Fruit fly (Drosophila melanogaster) whole organism, prepupa: ENCODE measurements around the gene ome.

ENCODE experiments used
- CG11294 ChIP-seq: fragments of 200-800 bp; sonication (Bioruptor generic); IDR thresholded peaks from 2 replicates; pipeline ENCODE4 v1.3.6; 2022; ENCODE audit warnings: missing biosample characterization, missing genetic modification characterization
- CG16779 ChIP-seq: fragments of 200-800 bp; sonication (Bioruptor generic); optimal IDR thresholded peaks from 3 replicates; lab custom pipeline; 2017; ENCODE audit warnings: missing biosample characterization, mild to moderate bottlenecking, missing genetic modification characterization
- CG32006 ChIP-seq: fragments of 200-800 bp; sonication (Bioruptor generic); optimal IDR thresholded peaks from 3 replicates; lab custom pipeline; 2017; ENCODE audit warnings: missing biosample characterization, mild to moderate bottlenecking, missing genetic modification characterization
- CG3919 ChIP-seq: fragments of 200-800 bp; sonication (Bioruptor generic); optimal IDR thresholded peaks from 3 replicates; lab custom pipeline; 2016; ENCODE audit warnings: missing biosample characterization, missing genetic modification characterization
- Eip78C ChIP-seq: fragments of 200-800 bp; sonication (Bioruptor generic); peaks from one replicate; lab custom pipeline; 2016; ENCODE audit warnings: missing biosample characterization, missing genetic modification characterization
- Lpt ChIP-seq: fragments of 200-800 bp; sonication (Bioruptor generic); optimal IDR thresholded peaks from 3 replicates; lab custom pipeline; 2016; ENCODE audit warnings: missing biosample characterization, missing genetic modification characterization
- Met ChIP-seq: fragments of 200-800 bp; sonication (Bioruptor generic); optimal IDR thresholded peaks from 3 replicates; lab custom pipeline; 2016; ENCODE audit warnings: missing biosample characterization, missing genetic modification characterization
- Sox14 ChIP-seq: fragments of 200-800 bp; sonication (Bioruptor generic); optimal IDR thresholded peaks from 3 replicates; lab custom pipeline; 2016; ENCODE audit warnings: missing biosample characterization, missing genetic modification characterization
- acj6 ChIP-seq: fragments of 200-800 bp; sonication (Bioruptor generic); optimal IDR thresholded peaks from 3 replicates; lab custom pipeline; 2016; ENCODE audit warnings: missing biosample characterization, missing genetic modification characterization
- dsx ChIP-seq: fragments of 200-800 bp; optimal IDR thresholded peaks from 3 replicates; lab custom pipeline; 2019; ENCODE audit warnings: missing biosample characterization, mild to moderate bottlenecking, missing genetic modification characterization, moderate library complexity; ENCODE audit not compliant: poor library complexity, severe bottlenecking
- fkh ChIP-seq: fragments of 200-800 bp; sonication (Bioruptor generic); optimal IDR thresholded peaks from 3 replicates; lab custom pipeline; 2017; ENCODE audit warnings: missing biosample characterization, mild to moderate bottlenecking, missing genetic modification characterization, moderate library complexity
- lz ChIP-seq: fragments of 200-800 bp; sonication (Bioruptor generic); optimal IDR thresholded peaks from 3 replicates; lab custom pipeline; 2016; ENCODE audit warnings: missing biosample characterization, missing genetic modification characterization
- spab ChIP-seq: fragments of 200-800 bp; sonication (Bioruptor generic); optimal IDR thresholded peaks from 2 replicates; lab custom pipeline; 2017; ENCODE audit warnings: missing biosample characterization, mild to moderate bottlenecking, missing genetic modification characterization, missing genetic modification reagents
- svp ChIP-seq: fragments of 200-800 bp; sonication (Bioruptor generic); peaks from one replicate; lab custom pipeline; 2016; ENCODE audit warnings: missing biosample characterization, missing genetic modification characterization

- TF ChIP-seq spab (GFP tag; lab: Kevin White, UChicago) (no peak), CG16779 (tag; lab: Kevin White, UChicago) (no peak), acj6 (no peak), Met (GFP tag; lab: Kevin White, UChicago) (no peak), svp (no peak), CG3919 (GFP tag; lab: Kevin White, UChicago) (no peak), lz (GFP tag; lab: Kevin White, UChicago) (no peak), Lpt (GFP tag; lab: Kevin White, UChicago) (no peak), fkh (GFP tag; lab: Kevin White, UChicago) (no peak), Sox14 (GFP tag; lab: Kevin White, UChicago) (no peak), CG32006 (GFP tag; lab: Kevin White, UChicago) (no peak), Eip78C (GFP tag; lab: Kevin White, UChicago) (no peak), dsx (no peak), CG11294 (GFP tag; lab: Robert Waterston, UW) (no peak)
These were observed 47.1 kb upstream of the ome start for dm6 chr3L:14625568-14625996.
